Fruit fly (Drosophila melanogaster) whole organism, embryonic: Measurements from ENCODE around the gene CG14406.

Experiments
- CG10274 ChIP-seq: fragments of 200-800 bp; sonication (Bioruptor generic); optimal IDR thresholded peaks from 3 replicates; lab custom pipeline; 2017; ENCODE audit warnings: missing biosample characterization, mild to moderate bottlenecking, missing genetic modification characterization
- CG10959 ChIP-seq: fragments of 200-800 bp; sonication (Bioruptor generic); IDR thresholded peaks from 2 replicates; pipeline ENCODE4 v1.3.6; 2022; ENCODE audit warnings: missing biosample characterization, missing genetic modification characterization
- CG12391 ChIP-seq: fragments of 200-800 bp; sonication (Bioruptor generic); optimal IDR thresholded peaks from 3 replicates; lab custom pipeline; 2018; ENCODE audit warnings: missing biosample characterization, mild to moderate bottlenecking, missing genetic modification characterization, moderate library complexity
- CG14860 ChIP-seq: fragments of 200-800 bp; sonication (Bioruptor generic); IDR thresholded peaks from 3 replicates; pipeline ENCODE4 v1.3.6; 2022; ENCODE audit warnings: missing biosample characterization, missing genetic modification characterization; ENCODE audit not compliant: partially characterized antibody
- CG15269 ChIP-seq: fragments of 200-800 bp; sonication (Bioruptor generic); optimal IDR thresholded peaks from 2 replicates; lab custom pipeline; 2018; ENCODE audit warnings: missing biosample characterization, mild to moderate bottlenecking, missing genetic modification characterization, moderate library complexity
- CG1529 ChIP-seq: fragments of 200-800 bp; sonication (Bioruptor generic); optimal IDR thresholded peaks from 3 replicates; lab custom pipeline; 2018; ENCODE audit warnings: missing biosample characterization, missing genetic modification characterization
- CG1602 ChIP-seq: fragments of 200-800 bp; sonication (Bioruptor generic); optimal IDR thresholded peaks from 3 replicates; lab custom pipeline; 2016; ENCODE audit warnings: missing biosample characterization, missing genetic modification characterization
- CG18619 ChIP-seq: fragments of 200-800 bp; sonication (Bioruptor generic); optimal IDR thresholded peaks from 3 replicates; lab custom pipeline; 2017; ENCODE audit warnings: missing biosample characterization, mild to moderate bottlenecking, missing genetic modification characterization
- CG3065 ChIP-seq: fragments of 200-800 bp; sonication (Bioruptor generic); optimal IDR thresholded peaks from 2 replicates; lab custom pipeline; 2016; ENCODE audit warnings: missing biosample characterization, missing genetic modification characterization
- CG31388 ChIP-seq: fragments of 200-800 bp; sonication (Bioruptor generic); optimal IDR thresholded peaks from 2 replicates; lab custom pipeline; 2016; ENCODE audit warnings: missing biosample characterization, missing genetic modification characterization
- CG32532 ChIP-seq: fragments of 200-800 bp; sonication (Bioruptor generic); IDR thresholded peaks from 2 replicates; pipeline ENCODE4 v1.3.6; 2022; ENCODE audit warnings: missing biosample characterization, missing genetic modification characterization
- CG3838 ChIP-seq: fragments of 200-800 bp; sonication (Bioruptor generic); optimal IDR thresholded peaks from 3 replicates; lab custom pipeline; 2016; ENCODE audit warnings: missing biosample characterization, missing genetic modification characterization
- CG4707 ChIP-seq: fragments of 200-800 bp; sonication (Bioruptor generic); optimal IDR thresholded peaks from 2 replicates; lab custom pipeline; 2018; ENCODE audit warnings: missing biosample characterization, mild to moderate bottlenecking, missing genetic modification characterization, moderate library complexity
- CG4730 ChIP-seq: fragments of 200-800 bp; sonication (Bioruptor generic); IDR thresholded peaks from 2 replicates; pipeline ENCODE4 v1.3.6; 2022; ENCODE audit warnings: missing biosample characterization, missing genetic modification characterization
- CG4854 ChIP-seq: fragments of 200-800 bp; sonication (Bioruptor generic); optimal IDR thresholded peaks from 2 replicates; lab custom pipeline; 2016; ENCODE audit warnings: missing biosample characterization, missing genetic modification characterization, inconsistent platforms
- CG7786 ChIP-seq: fragments of 200-800 bp; sonication (Bioruptor generic); optimal IDR thresholded peaks from 2 replicates; lab custom pipeline; 2016; ENCODE audit warnings: missing biosample characterization, missing genetic modification characterization
- CG7987 ChIP-seq: fragments of 200-800 bp; sonication (Bioruptor generic); optimal IDR thresholded peaks from 2 replicates; lab custom pipeline; 2018; ENCODE audit warnings: missing biosample characterization, mild to moderate bottlenecking, missing genetic modification characterization, moderate library complexity
- CG8281 ChIP-seq: fragments of 200-800 bp; sonication (Bioruptor generic); optimal IDR thresholded peaks from 2 replicates; lab custom pipeline; 2018; ENCODE audit warnings: missing biosample characterization, mild to moderate bottlenecking, missing genetic modification characterization, moderate library complexity
- CG8359 ChIP-seq: fragments of 200-800 bp; sonication (Bioruptor generic); optimal IDR thresholded peaks from 2 replicates; lab custom pipeline; 2017; ENCODE audit warnings: missing biosample characterization, mild to moderate bottlenecking, missing genetic modification characterization, borderline replicate concordance
- CG9215 ChIP-seq: fragments of 200-800 bp; sonication (Bioruptor generic); IDR thresholded peaks from 2 replicates; pipeline ENCODE4 v1.3.6; 2022; ENCODE audit warnings: missing biosample characterization, missing genetic modification characterization
- CG9817 ChIP-seq: fragments of 200-800 bp; sonication (Bioruptor generic); optimal IDR thresholded peaks from 2 replicates; lab custom pipeline; 2018; ENCODE audit warnings: missing biosample characterization, mild to moderate bottlenecking, missing genetic modification characterization, moderate library complexity
- CTCF ChIP-seq: fragments of 200-800 bp; sonication (Bioruptor generic); optimal IDR thresholded peaks from 2 replicates; lab custom pipeline; 2017; ENCODE audit warnings: missing biosample characterization, mild to moderate bottlenecking, missing genetic modification characterization, moderate library complexity
- E2f2 ChIP-seq: fragments of 200-800 bp; sonication (Bioruptor generic); IDR thresholded peaks from 2 replicates; pipeline ENCODE4 v1.3.6; 2022; ENCODE audit warnings: missing biosample characterization, missing genetic modification characterization
- ERR ChIP-seq: fragments of 200-800 bp; sonication (Bioruptor generic); optimal IDR thresholded peaks from 2 replicates; lab custom pipeline; 2016; ENCODE audit warnings: missing biosample characterization, missing genetic modification characterization
- HLH54F ChIP-seq: fragments of 200-800 bp; sonication (Bioruptor generic); optimal IDR thresholded peaks from 3 replicates; lab custom pipeline; 2016; ENCODE audit warnings: missing biosample characterization, missing genetic modification characterization
- Hr78 ChIP-seq, 2 experiments: fragments of 200-800 bp in 1 of 2; fragments of >200 bp in 1 of 2; sonication (Bioruptor generic) in 1 of 2; optimal IDR thresholded peaks; 2 replicates each; lab custom pipeline; 2017 to 2019; ENCODE audit warnings: missing biosample characterization in 2 of 2, missing genetic modification characterization in 2 of 2, mild to moderate bottlenecking in 1 of 2, moderate library complexity in 1 of 2
- Med ChIP-seq: fragments of 200-800 bp; sonication (Bioruptor generic); peaks from one replicate; lab custom pipeline; 2016; ENCODE audit warnings: missing biosample characterization, missing genetic modification characterization, mild to moderate bottlenecking, inconsistent platforms, moderate library complexity
- NK7.1 ChIP-seq: fragments of 200-800 bp; sonication (Bioruptor generic); optimal IDR thresholded peaks from 3 replicates; lab custom pipeline; 2016; ENCODE audit warnings: missing biosample characterization, missing genetic modification characterization
- NfI ChIP-seq: fragments of 200-800 bp; sonication (Bioruptor generic); optimal IDR thresholded peaks from 3 replicates; lab custom pipeline; 2018; ENCODE audit warnings: missing biosample characterization, mild to moderate bottlenecking, missing genetic modification characterization, moderate library complexity
- Poxn ChIP-seq: fragments of 200-800 bp; sonication (Bioruptor generic); IDR thresholded peaks from 2 replicates; pipeline ENCODE4 v1.3.6; 2022; ENCODE audit warnings: missing biosample characterization, missing genetic modification characterization
- Rfx ChIP-seq: fragments of 200-800 bp; sonication (Bioruptor generic); IDR thresholded peaks from 2 replicates; pipeline ENCODE4 v1.3.6; 2022; ENCODE audit warnings: missing biosample characterization, missing genetic modification characterization
- Sry-δ ChIP-seq: fragments of 200-800 bp; sonication (Bioruptor generic); optimal IDR thresholded peaks from 2 replicates; lab custom pipeline; 2016; ENCODE audit warnings: missing biosample characterization, missing genetic modification characterization
- ara ChIP-seq: fragments of 200-800 bp; sonication (Bioruptor generic); IDR thresholded peaks from 2 replicates; pipeline ENCODE4 v1.3.6; 2022; ENCODE audit warnings: missing biosample characterization, missing genetic modification characterization
- caup ChIP-seq: fragments of 200-800 bp; sonication (Bioruptor generic); optimal IDR thresholded peaks from 3 replicates; lab custom pipeline; 2017; ENCODE audit warnings: missing biosample characterization, mild to moderate bottlenecking, missing genetic modification characterization, moderate library complexity; ENCODE audit not compliant: severe bottlenecking
- dpn ChIP-seq, 2 experiments: fragments of 200-800 bp; sonication (Bioruptor generic); optimal IDR thresholded peaks; 3 replicates each; lab custom pipeline; 2016; ENCODE audit warnings: missing biosample characterization in 2 of 2, missing genetic modification characterization in 2 of 2
- emc ChIP-seq: fragments of 200-800 bp; sonication (Bioruptor generic); optimal IDR thresholded peaks from 2 replicates; lab custom pipeline; 2016; ENCODE audit warnings: missing biosample characterization, missing genetic modification characterization
- ems ChIP-seq: fragments of 200-800 bp; sonication (Bioruptor generic); optimal IDR thresholded peaks from 3 replicates; lab custom pipeline; 2016; ENCODE audit warnings: missing biosample characterization, missing genetic modification characterization
- ftz-f1 ChIP-seq: fragments of 200-800 bp; sonication (Bioruptor generic); optimal IDR thresholded peaks from 2 replicates; lab custom pipeline; 2016; ENCODE audit warnings: missing biosample characterization, missing genetic modification characterization
- gfzf ChIP-seq: fragments of 200-800 bp; sonication (Bioruptor generic); optimal IDR thresholded peaks from 2 replicates; lab custom pipeline; 2016; ENCODE audit warnings: missing biosample characterization, mild to moderate bottlenecking, missing genetic modification characterization, moderate library complexity
- grau ChIP-seq: fragments of 200-800 bp; optimal IDR thresholded peaks from 3 replicates; lab custom pipeline; 2019; ENCODE audit warnings: missing biosample characterization, mild to moderate bottlenecking, missing genetic modification characterization, moderate library complexity
- ham ChIP-seq: fragments of 200-800 bp; sonication (Bioruptor generic); IDR thresholded peaks from 2 replicates; pipeline ENCODE4 v1.3.6; 2022; ENCODE audit warnings: missing biosample characterization, missing genetic modification characterization
- phol ChIP-seq: fragments of 200-800 bp; sonication (Bioruptor generic); optimal IDR thresholded peaks from 3 replicates; lab custom pipeline; 2018; ENCODE audit warnings: missing biosample characterization, mild to moderate bottlenecking, missing genetic modification characterization, moderate library complexity
- pnt ChIP-seq: fragments of 200-800 bp; sonication (Bioruptor generic); optimal IDR thresholded peaks from 3 replicates; lab custom pipeline; 2016; ENCODE audit warnings: missing biosample characterization, missing genetic modification characterization
- sd ChIP-seq: fragments of 200-800 bp; sonication (Bioruptor generic); optimal IDR thresholded peaks from 3 replicates; lab custom pipeline; 2018; ENCODE audit warnings: missing biosample characterization, mild to moderate bottlenecking, missing genetic modification characterization, moderate library complexity
- shn ChIP-seq: fragments of 200-800 bp; sonication (Bioruptor generic); optimal IDR thresholded peaks from 3 replicates; lab custom pipeline; 2016; ENCODE audit warnings: missing biosample characterization, missing genetic modification characterization
- sqz ChIP-seq: fragments of 200-800 bp; sonication (Bioruptor generic); optimal IDR thresholded peaks from 3 replicates; lab custom pipeline; 2018; ENCODE audit warnings: missing biosample characterization, mild to moderate bottlenecking, missing genetic modification characterization
- sr ChIP-seq: fragments of 200-800 bp; sonication (Bioruptor generic); IDR thresholded peaks from 3 replicates; pipeline ENCODE4 v1.3.6; 2022; ENCODE audit warnings: missing biosample characterization, missing genetic modification characterization
- twi ChIP-seq: fragments of 200-800 bp; optimal IDR thresholded peaks from 2 replicates; lab custom pipeline; 2019; ENCODE audit warnings: missing biosample characterization, mild to moderate bottlenecking, missing genetic modification characterization, moderate library complexity
- yki ChIP-seq: fragments of >200 bp; optimal IDR thresholded peaks from 3 replicates; lab custom pipeline; 2018

Gene CG14406

DNA sequence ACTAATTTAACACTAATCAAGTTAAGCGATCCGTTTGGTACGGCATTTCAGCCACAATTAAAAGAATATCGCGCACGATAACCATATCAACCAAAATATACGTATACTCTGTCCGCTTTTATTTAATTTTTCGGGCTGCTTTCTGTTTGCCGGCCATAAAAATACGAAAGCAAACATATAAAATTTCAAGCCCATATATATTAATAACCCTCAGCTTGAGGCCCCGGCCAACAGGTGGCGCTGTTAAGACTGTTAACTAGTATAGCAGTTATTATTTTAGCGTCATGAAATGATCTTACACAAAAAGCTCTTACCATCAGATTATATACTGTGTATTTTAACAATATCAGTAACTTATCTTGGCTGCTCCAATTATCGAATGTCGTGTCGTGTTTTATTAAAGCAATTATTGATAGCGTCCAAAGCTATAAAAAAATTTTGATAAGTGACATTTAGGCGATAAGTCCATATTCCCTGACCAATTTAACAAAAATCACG, 8.2 kb upstream of the CG14406 start, which contains the start of gene Eo (continued):
- TF ChIP-seq CG15269 (peak; percentile 20), phol (tag; lab: Kevin White, UChicago) (peak; percentile 1), CG7987 (GFP tag; lab: Kevin White, UChicago) (no peak), CG4854 (no peak), caup (GFP tag; lab: Kevin White, UChicago) (no peak), CG3065 (GFP tag; lab: Kevin White, UChicago) (no peak), CG9817 (tag; lab: Kevin White, UChicago) (no peak), dpn (GFP tag; optimal IDR thresholded peaks at IDR 0.05; lab: Kevin White, UChicago) (no peak), emc (no peak), twi (tag; lab: Kevin White, UChicago) (no peak), CG9215 (no peak), CG1602 (GFP tag; lab: Kevin White, UChicago) (no peak), sd (tag; lab: Kevin White, UChicago) (peak; percentile 14), ham (GFP tag; lab: Robert Waterston, UW) (no peak), CG7786 (GFP tag; lab: Kevin White, UChicago) (no peak), CG14860 (no peak), Hr78 (GFP tag; optimal IDR thresholded peaks at IDR 0.05; lab: Kevin White, UChicago) (no peak), CG8359 (GFP tag; lab: Kevin White, UChicago) (no peak), HLH54F (GFP tag; lab: Kevin White, UChicago) (no peak), E2f2 (GFP tag; lab: Robert Waterston, UW) (no peak), CG31388 (GFP tag; lab: Kevin White, UChicago) (no peak), shn (GFP tag; lab: Kevin White, UChicago) (no peak), grau (peak; percentile 5)

DNA sequence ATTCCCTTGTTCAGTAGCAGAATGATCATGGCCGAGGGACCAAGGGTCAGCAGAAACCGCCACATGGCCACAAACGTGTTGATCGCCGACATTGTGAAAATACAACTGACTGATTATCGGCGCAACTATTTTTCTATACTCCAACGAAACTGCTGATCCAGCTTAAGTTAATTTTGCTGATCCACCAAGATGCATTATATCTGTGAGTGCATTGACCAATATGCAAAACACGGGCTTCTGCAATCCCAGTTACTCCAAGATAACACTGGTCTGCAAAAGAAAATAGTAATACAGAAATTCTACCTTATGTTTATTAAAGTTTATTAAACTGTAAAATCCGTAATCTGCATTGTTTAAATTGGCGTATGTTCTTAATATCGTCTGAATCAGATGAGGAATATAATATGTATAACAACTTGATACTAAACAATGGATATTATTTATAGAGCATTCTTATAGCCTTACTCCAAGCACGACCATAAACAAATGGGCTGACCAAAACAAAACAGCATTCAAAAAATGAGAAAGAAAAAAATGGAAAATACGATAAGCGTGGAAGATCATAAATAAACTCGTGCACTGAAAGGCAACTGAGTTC, 3.2 kb upstream of the CG14406 start, which contains the start of gene CG12398:
CG12398 (minus strand) TSS at position 107 of the 598 bp plus-strand sequence.
- TF ChIP-seq Poxn (GFP tag; lab: Robert Waterston, UW) = no peak
- no peak for TF ChIP-seq Sry-δ (GFP tag; lab: Kevin White, UChicago)
- TF ChIP-seq Rfx (GFP tag; lab: Robert Waterston, UW) = no peak
- no peak for TF ChIP-seq sr
- TF ChIP-seq ERR (GFP tag; lab: Kevin White, UChicago) = no peak
- TF ChIP-seq ems = no peak
- no peak for TF ChIP-seq CG18619 (GFP tag; lab: Kevin White, UChicago)
- no peak for TF ChIP-seq gfzf
- no peak for TF ChIP-seq CG3838 (GFP tag; lab: Kevin White, UChicago)
- TF ChIP-seq yki (lab: Kevin White, UChicago) = no peak
- no peak for TF ChIP-seq CG1529 (GFP tag; lab: Kevin White, UChicago)
- no peak for TF ChIP-seq CG12391 (tag; lab: Kevin White, UChicago)
- TF ChIP-seq CG8281 = no peak
- TF ChIP-seq pnt = no peak

DNA sequence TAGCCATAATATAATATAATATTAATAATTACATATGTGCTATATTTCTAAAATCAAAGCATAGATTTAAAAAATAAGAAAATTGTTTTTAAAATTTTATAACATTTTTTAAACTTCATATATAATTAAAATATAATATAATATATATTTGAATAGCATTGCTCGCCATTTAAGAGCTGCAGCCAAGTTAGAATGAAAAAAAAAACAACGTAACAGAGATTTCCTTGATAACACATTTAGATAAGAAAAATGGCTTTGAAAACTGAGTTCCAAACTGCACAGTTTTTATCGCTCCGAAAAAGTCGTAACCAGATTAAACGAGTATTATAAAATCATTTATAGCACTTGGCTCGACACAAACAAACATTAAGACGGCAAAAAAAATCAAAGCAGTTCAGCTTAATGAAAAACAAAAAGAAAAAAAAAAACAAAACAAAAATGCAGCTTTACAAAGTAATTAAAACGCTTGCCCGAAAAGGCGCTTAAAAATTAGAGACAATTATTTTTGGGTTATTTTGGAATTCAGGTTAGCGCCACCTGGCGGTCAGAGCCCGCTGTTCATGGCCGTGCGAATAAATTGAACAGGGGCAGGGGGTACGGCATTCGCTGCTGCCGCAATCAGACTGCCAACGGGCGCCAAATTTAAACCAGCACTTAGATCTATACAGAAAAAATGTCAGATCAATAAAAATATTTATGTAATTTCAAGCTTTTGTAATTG, 827 bp downstream of the CG14406 start, which contains the start of gene fiz:
fiz (minus strand) TSS at position 51 of the 721 bp plus-strand sequence.
- TF ChIP-seq NK7.1 (GFP tag; lab: Kevin White, UChicago) (no peak), ara (GFP tag; lab: Robert Waterston, UW) (0 out of 2 replicates have a peak, but pooled peaks have one; percentile 5), CG4707 (GFP tag; lab: Kevin White, UChicago) (no peak), NfI (GFP tag; lab: Kevin White, UChicago) (no peak), CG4730 (GFP tag; lab: Robert Waterston, UW) (no peak), CG10959 (GFP tag; lab: Robert Waterston, UW) (no peak), CTCF (GFP tag; lab: Kevin White, UChicago) (peak; percentile 88), CG10274 (GFP tag; lab: Kevin White, UChicago) (peak; percentile 39), Med (GFP tag; lab: Kevin White, UChicago) (peak; percentile 57), sqz (GFP tag; lab: Kevin White, UChicago) (peak; percentile 24), ERR (GFP tag; lab: Kevin White, UChicago) (no peak), CG32532 (GFP tag; lab: Robert Waterston, UW) (peak; percentile 19; the same call in 1 of the 2 replicates), ftz-f1 (GFP tag; lab: Kevin White, UChicago) (peak; percentile 47)
